Worm (Caenorhabditis elegans) whole organism, early embryonic: ENCODE measurements around the gene C50C3.19.

Source experiments
- aly-1 ChIP-seq: sonication (generic microtip); optimal IDR thresholded peaks from 2 replicates; lab custom pipeline; 2016; ENCODE audit warnings: missing genetic modification characterization, missing compliant biosample characterization
- ama-1 ChIP-seq: fragments of 150-350 bp; optimal IDR thresholded peaks from 2 replicates; lab custom pipeline; 2014
- ceh-36 ChIP-seq: sonication (generic microtip); optimal IDR thresholded peaks from 2 replicates; lab custom pipeline; 2016; ENCODE audit warnings: missing genetic modification characterization, inconsistent platforms, missing compliant biosample characterization
- ets-7 ChIP-seq: sonication (generic microtip); optimal IDR thresholded peaks from 2 replicates; lab custom pipeline; 2016; ENCODE audit warnings: missing genotype, missing genetic modification characterization, missing compliant biosample characterization
- pes-1 ChIP-seq: fragments of 200-800 bp; sonication (Bioruptor generic); IDR thresholded peaks from 2 replicates; pipeline ENCODE4 v1.3.6; 2022; ENCODE audit warnings: missing genetic modification reagents, missing genetic modification characterization, missing compliant biosample characterization

DNA sequence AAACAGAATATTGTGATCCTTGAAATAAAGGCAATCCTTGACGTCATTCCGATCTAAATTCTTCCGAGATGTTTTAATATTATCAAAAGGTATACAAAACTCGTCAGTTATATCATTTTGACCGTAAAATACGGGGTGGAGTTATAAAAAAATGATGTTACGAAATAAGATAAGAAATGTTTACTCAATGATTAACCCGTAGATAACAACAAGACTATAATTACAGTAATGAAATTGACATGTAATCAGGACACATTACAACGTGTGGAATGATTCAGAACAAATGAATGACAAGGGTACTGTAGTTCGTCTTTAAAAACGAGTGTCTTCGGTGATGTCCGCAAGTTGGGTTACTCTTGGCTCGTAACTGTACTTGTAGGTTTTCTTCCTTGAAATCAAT is 47.2 kb downstream of the C50C3.19 start, which contains the start of gene tsp-2:
- TF ChIP-seq ceh-36 (tag; lab: Kevin White, UChicago): no peak
- no peak for TF ChIP-seq ets-7 (tag; lab: Kevin White, UChicago)
- no peak for TF ChIP-seq aly-1 (tag; lab: Kevin White, UChicago)
- no peak for TF ChIP-seq ama-1 (lab: Kevin White, UChicago)
- no peak for TF ChIP-seq pes-1 (GFP tag; lab: Robert Waterston, UW)
